Worm (Caenorhabditis elegans): ENCODE data around the gene aak-1.

ce11 chrIII:8772428-8773027 lies 11.6 kb upstream of the aak-1 start:
- TF ChIP-seq ama-1 (optimal IDR thresholded peaks at IDR 0.05): no peak
- TF ChIP-seq R02D3.7 (tag; optimal IDR thresholded peaks at IDR 0.05): no peak
- no peak for TF ChIP-seq mdl-1 (tag; optimal IDR thresholded peaks at IDR 0.05)
- peak; percentile 50 for TF ChIP-seq fos-1 (tag; optimal IDR thresholded peaks at IDR 0.05)
- TF ChIP-seq ztf-4 (tag; optimal IDR thresholded peaks at IDR 0.05): no peak
- no peak for TF ChIP-seq lin-39 (tag; optimal IDR thresholded peaks at IDR 0.05)
- peak; percentile 1 for TF ChIP-seq unc-55 (GFP tag; optimal IDR thresholded peaks at IDR 0.05)

Data from whole organism, L2 larva.